Fruit fly (Drosophila melanogaster) whole organism, prepupa: ENCODE results near the gene Cp18.

Experiments used
- Blimp-1 ChIP-seq: fragments of 200-800 bp; sonication (Bioruptor generic); optimal IDR thresholded peaks from 3 replicates; lab custom pipeline; 2017; ENCODE audit warnings: missing biosample characterization, missing genetic modification characterization, mild to moderate bottlenecking, moderate library complexity, missing genetic modification reagents
- CG10631 ChIP-seq: fragments of 200-800 bp; sonication (Bioruptor generic); optimal IDR thresholded peaks from 2 replicates; lab custom pipeline; 2016; ENCODE audit warnings: missing biosample characterization, missing genetic modification characterization
- CG10669 ChIP-seq: fragments of 200-800 bp; sonication (Bioruptor generic); optimal IDR thresholded peaks from 3 replicates; lab custom pipeline; 2018; ENCODE audit warnings: missing biosample characterization, mild to moderate bottlenecking, missing genetic modification characterization, moderate library complexity
- CG11294 ChIP-seq: fragments of 200-800 bp; sonication (Bioruptor generic); IDR thresholded peaks from 2 replicates; pipeline ENCODE4 v1.3.6; 2022; ENCODE audit warnings: missing biosample characterization, missing genetic modification characterization
- CG11902 ChIP-seq: fragments of 200-800 bp; sonication (Bioruptor generic); optimal IDR thresholded peaks from 3 replicates; lab custom pipeline; 2016; ENCODE audit warnings: missing biosample characterization, missing genetic modification characterization
- CG15336 ChIP-seq: fragments of 200-800 bp; sonication (Bioruptor generic); IDR thresholded peaks from 2 replicates; pipeline ENCODE4 v1.3.6; 2022; ENCODE audit warnings: missing biosample characterization, missing genetic modification characterization
- CG1621 ChIP-seq: fragments of 200-800 bp; sonication (Bioruptor generic); optimal IDR thresholded peaks from 3 replicates; lab custom pipeline; 2018; ENCODE audit warnings: missing biosample characterization, mild to moderate bottlenecking, missing genetic modification characterization
- CG16779 ChIP-seq: fragments of 200-800 bp; sonication (Bioruptor generic); optimal IDR thresholded peaks from 3 replicates; lab custom pipeline; 2017; ENCODE audit warnings: missing biosample characterization, mild to moderate bottlenecking, missing genetic modification characterization
- CG31627 ChIP-seq: fragments of 200-800 bp; sonication (Bioruptor generic); optimal IDR thresholded peaks from 3 replicates; lab custom pipeline; 2016; ENCODE audit warnings: missing biosample characterization, missing genetic modification characterization
- CG32006 ChIP-seq: fragments of 200-800 bp; sonication (Bioruptor generic); optimal IDR thresholded peaks from 3 replicates; lab custom pipeline; 2017; ENCODE audit warnings: missing biosample characterization, mild to moderate bottlenecking, missing genetic modification characterization
- CG3919 ChIP-seq: fragments of 200-800 bp; sonication (Bioruptor generic); optimal IDR thresholded peaks from 3 replicates; lab custom pipeline; 2016; ENCODE audit warnings: missing biosample characterization, missing genetic modification characterization
- CG6163 ChIP-seq: fragments of 200-800 bp; sonication (Bioruptor generic); IDR thresholded peaks from 3 replicates; pipeline ENCODE4 v1.3.6; 2022; ENCODE audit warnings: missing biosample characterization, missing genetic modification characterization
- CG6276 ChIP-seq: fragments of 200-800 bp; sonication (Bioruptor generic); optimal IDR thresholded peaks from 2 replicates; lab custom pipeline; 2017; ENCODE audit warnings: missing biosample characterization, mild to moderate bottlenecking, missing genetic modification characterization
- CG6808 ChIP-seq: fragments of 200-800 bp; sonication (Bioruptor generic); optimal IDR thresholded peaks from 3 replicates; lab custom pipeline; 2017; ENCODE audit warnings: missing biosample characterization, missing genetic modification characterization, mild to moderate bottlenecking, moderate library complexity, missing genetic modification reagents
- CG6854 ChIP-seq: fragments of 200-800 bp; sonication (Bioruptor generic); optimal IDR thresholded peaks from 2 replicates; lab custom pipeline; 2017; ENCODE audit warnings: missing biosample characterization, mild to moderate bottlenecking, missing genetic modification characterization
- CG7368 ChIP-seq: fragments of 200-800 bp; sonication (Bioruptor generic); optimal IDR thresholded peaks from 3 replicates; lab custom pipeline; 2016; ENCODE audit warnings: missing biosample characterization, missing genetic modification characterization
- CG8319 ChIP-seq: fragments of 200-800 bp; sonication (Bioruptor generic); optimal IDR thresholded peaks from 3 replicates; lab custom pipeline; 2016; ENCODE audit warnings: missing biosample characterization, missing genetic modification characterization
- CG9139 ChIP-seq: fragments of 200-800 bp; sonication (Bioruptor generic); optimal IDR thresholded peaks from 3 replicates; lab custom pipeline; 2017; ENCODE audit warnings: missing biosample characterization, mild to moderate bottlenecking, missing genetic modification characterization
- Eip78C ChIP-seq: fragments of 200-800 bp; sonication (Bioruptor generic); peaks from one replicate; lab custom pipeline; 2016; ENCODE audit warnings: missing biosample characterization, missing genetic modification characterization
- Eip93F ChIP-seq: fragments of 200-800 bp; sonication (Bioruptor generic); optimal IDR thresholded peaks from 2 replicates; lab custom pipeline; 2016; ENCODE audit warnings: missing biosample characterization, mild to moderate bottlenecking, missing genetic modification characterization
- Hr4 ChIP-seq: fragments of 200-800 bp; sonication (Bioruptor generic); optimal IDR thresholded peaks from 3 replicates; lab custom pipeline; 2016; ENCODE audit warnings: missing biosample characterization, missing genetic modification characterization
- Lpt ChIP-seq: fragments of 200-800 bp; sonication (Bioruptor generic); optimal IDR thresholded peaks from 3 replicates; lab custom pipeline; 2016; ENCODE audit warnings: missing biosample characterization, missing genetic modification characterization
- OdsH ChIP-seq: fragments of 200-800 bp; sonication (Bioruptor generic); optimal IDR thresholded peaks from 3 replicates; lab custom pipeline; 2016; ENCODE audit warnings: missing biosample characterization, missing genetic modification characterization
- Smox ChIP-seq: fragments of 200-800 bp; sonication (Bioruptor generic); optimal IDR thresholded peaks from 3 replicates; lab custom pipeline; 2016; ENCODE audit warnings: missing biosample characterization, missing genetic modification characterization
- Sox102F ChIP-seq: fragments of 200-800 bp; sonication (Bioruptor generic); optimal IDR thresholded peaks from 2 replicates; lab custom pipeline; 2016; ENCODE audit warnings: missing biosample characterization, mild to moderate bottlenecking, missing genetic modification characterization
- Sox14 ChIP-seq: fragments of 200-800 bp; sonication (Bioruptor generic); optimal IDR thresholded peaks from 3 replicates; lab custom pipeline; 2016; ENCODE audit warnings: missing biosample characterization, missing genetic modification characterization
- Sox15 ChIP-seq: fragments of 200-800 bp; sonication (Bioruptor generic); optimal IDR thresholded peaks from 3 replicates; lab custom pipeline; 2016; ENCODE audit warnings: missing biosample characterization, missing genetic modification characterization
- cyc ChIP-seq: fragments of 200-800 bp; sonication (Bioruptor generic); optimal IDR thresholded peaks from 3 replicates; lab custom pipeline; 2016; ENCODE audit warnings: missing biosample characterization, missing genetic modification characterization
- dac ChIP-seq: fragments of 200-800 bp; sonication (Bioruptor generic); optimal IDR thresholded peaks from 2 replicates; lab custom pipeline; 2017; ENCODE audit warnings: missing biosample characterization, mild to moderate bottlenecking, missing genetic modification characterization
- dsx ChIP-seq: fragments of 200-800 bp; optimal IDR thresholded peaks from 3 replicates; lab custom pipeline; 2019; ENCODE audit warnings: missing biosample characterization, mild to moderate bottlenecking, missing genetic modification characterization, moderate library complexity; ENCODE audit not compliant: poor library complexity, severe bottlenecking
- eg ChIP-seq: fragments of 200-800 bp; sonication (Bioruptor generic); IDR thresholded peaks from 3 replicates; pipeline ENCODE4 v1.3.6; 2022; ENCODE audit warnings: missing biosample characterization, missing genetic modification characterization
- fd59A ChIP-seq: fragments of 200-800 bp; sonication (Bioruptor generic); optimal IDR thresholded peaks from 2 replicates; lab custom pipeline; 2017; ENCODE audit warnings: missing biosample characterization, mild to moderate bottlenecking, missing genetic modification characterization, missing genetic modification reagents
- fkh ChIP-seq: fragments of 200-800 bp; sonication (Bioruptor generic); optimal IDR thresholded peaks from 3 replicates; lab custom pipeline; 2017; ENCODE audit warnings: missing biosample characterization, mild to moderate bottlenecking, missing genetic modification characterization, moderate library complexity
- net ChIP-seq: fragments of 200-800 bp; sonication (Bioruptor generic); optimal IDR thresholded peaks from 3 replicates; lab custom pipeline; 2016; ENCODE audit warnings: missing biosample characterization, missing genetic modification characterization
- pdm3 ChIP-seq: fragments of 200-800 bp; sonication (Bioruptor generic); optimal IDR thresholded peaks from 3 replicates; lab custom pipeline; 2016; ENCODE audit warnings: missing biosample characterization, missing genetic modification characterization
- salr ChIP-seq, 2 experiments: fragments of 200-800 bp; sonication (Bioruptor generic); optimal IDR thresholded peaks; 3 replicates each; lab custom pipeline; 2016 to 2018; ENCODE audit warnings: missing biosample characterization in 2 of 2, missing genetic modification characterization in 2 of 2, mild to moderate bottlenecking in 1 of 2
- ss ChIP-seq, 2 experiments: fragments of 200-800 bp; sonication (Bioruptor generic); optimal IDR thresholded peaks; 2 replicates in 1 of 2; 3 replicates in 1 of 2; lab custom pipeline; 2017 to 2018; ENCODE audit warnings: mild to moderate bottlenecking in 2 of 2, missing biosample characterization in 2 of 2, missing genetic modification characterization in 2 of 2, moderate library complexity in 1 of 2
- svp ChIP-seq: fragments of 200-800 bp; sonication (Bioruptor generic); peaks from one replicate; lab custom pipeline; 2016; ENCODE audit warnings: missing biosample characterization, missing genetic modification characterization

The Cp18 gene

DNA sequence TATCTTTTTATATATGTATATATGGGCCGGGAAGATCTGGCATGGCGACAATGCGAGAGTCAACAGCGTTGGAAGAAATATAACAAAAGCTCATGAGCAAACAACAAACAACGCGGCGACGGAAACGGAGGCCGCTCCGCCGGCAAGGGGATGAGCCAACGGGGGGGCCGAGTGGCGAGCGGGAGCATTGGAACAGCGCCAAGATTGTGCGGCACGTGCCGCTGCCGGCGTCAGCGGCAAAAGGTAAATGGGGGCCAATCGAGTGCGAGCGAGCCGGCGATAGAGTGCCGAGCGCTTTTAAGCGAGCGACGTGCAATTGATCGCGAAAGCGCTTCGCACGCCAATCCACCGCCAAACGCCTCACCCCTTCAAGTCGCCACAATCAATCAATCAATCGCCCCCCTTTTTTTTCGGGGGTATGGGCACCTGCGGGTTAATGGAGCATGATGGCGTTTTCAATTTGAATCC, 30.1 kb upstream of the Cp18 start (continued):
- peak; percentile 13 for TF ChIP-seq Sox102F (GFP tag; lab: Kevin White, UChicago)
- TF ChIP-seq CG6276, result no peak
- TF ChIP-seq dac (GFP tag; lab: Kevin White, UChicago), result no peak
- TF ChIP-seq Hr4, result no peak
- TF ChIP-seq CG6854 (GFP tag; lab: Kevin White, UChicago), result peak; percentile 75
- no peak for TF ChIP-seq Sox15 (GFP tag; lab: Kevin White, UChicago)
- TF ChIP-seq cyc (GFP tag; lab: Kevin White, UChicago), result peak; percentile 14
- TF ChIP-seq Smox (GFP tag; lab: Kevin White, UChicago), result no peak
- TF ChIP-seq, all 60 proteins: peak for 34

DNA sequence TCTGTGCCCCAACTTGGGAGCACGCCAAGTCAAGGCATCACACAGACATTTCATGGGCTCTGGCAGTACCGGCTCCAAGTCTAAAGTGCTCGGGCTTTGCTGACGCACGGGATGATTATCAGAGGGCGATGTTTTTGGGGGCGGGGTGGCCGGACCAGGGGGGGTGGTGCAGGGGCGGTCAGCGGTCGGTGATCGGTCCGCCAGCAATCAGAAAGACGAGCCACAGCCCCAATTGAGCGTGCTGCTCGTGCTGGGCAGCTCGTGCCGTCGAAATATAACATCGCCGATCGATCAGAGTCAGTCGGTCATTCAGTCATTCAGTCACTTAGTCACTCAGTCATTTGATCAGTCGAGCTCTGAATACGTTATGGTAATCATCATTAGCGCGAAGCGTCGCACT, 28.7 kb upstream of the Cp18 start:
- TF ChIP-seq CG6276 (peak; percentile 30), OdsH (no peak), CG3919 (GFP tag; lab: Kevin White, UChicago) (no peak), fd59A (GFP tag; lab: Kevin White, UChicago) (no peak), net (GFP tag; lab: Kevin White, UChicago) (no peak), Sox102F (GFP tag; lab: Kevin White, UChicago) (no peak), Sox15 (GFP tag; lab: Kevin White, UChicago) (no peak), CG10669 (GFP tag; lab: Kevin White, UChicago) (peak; percentile 18), CG1621 (peak; percentile 30), Sox14 (no peak), CG31627 (GFP tag; lab: Kevin White, UChicago) (no peak), dac (GFP tag; lab: Kevin White, UChicago) (no peak), Eip78C (no peak), CG10631 (GFP tag; lab: Kevin White, UChicago) (no peak), CG6854 (GFP tag; lab: Kevin White, UChicago) (peak; percentile 74), pdm3 (no peak), dsx (GFP tag; lab: Kevin White, UChicago) (no peak), Blimp-1 (GFP tag; lab: Kevin White, UChicago) (peak; percentile 7), CG6808 (GFP tag; lab: Kevin White, UChicago) (peak; percentile 45), CG16779 (tag; lab: Kevin White, UChicago) (peak; percentile 32), CG8319 (no peak), eg (peak; percentile 25; the same call in 1 of the 3 replicates), CG15336 (no peak), ss (GFP tag; optimal IDR thresholded peaks at IDR 0.05; lab: Kevin White, UChicago) (peak; percentile 61 to 80), CG9139 (GFP tag; lab: Kevin White, UChicago) (peak; percentile 61), salr (GFP tag; optimal IDR thresholded peaks at IDR 0.05; lab: Kevin White, UChicago) (no peak), Lpt (GFP tag; lab: Kevin White, UChicago) (no peak)

DNA sequence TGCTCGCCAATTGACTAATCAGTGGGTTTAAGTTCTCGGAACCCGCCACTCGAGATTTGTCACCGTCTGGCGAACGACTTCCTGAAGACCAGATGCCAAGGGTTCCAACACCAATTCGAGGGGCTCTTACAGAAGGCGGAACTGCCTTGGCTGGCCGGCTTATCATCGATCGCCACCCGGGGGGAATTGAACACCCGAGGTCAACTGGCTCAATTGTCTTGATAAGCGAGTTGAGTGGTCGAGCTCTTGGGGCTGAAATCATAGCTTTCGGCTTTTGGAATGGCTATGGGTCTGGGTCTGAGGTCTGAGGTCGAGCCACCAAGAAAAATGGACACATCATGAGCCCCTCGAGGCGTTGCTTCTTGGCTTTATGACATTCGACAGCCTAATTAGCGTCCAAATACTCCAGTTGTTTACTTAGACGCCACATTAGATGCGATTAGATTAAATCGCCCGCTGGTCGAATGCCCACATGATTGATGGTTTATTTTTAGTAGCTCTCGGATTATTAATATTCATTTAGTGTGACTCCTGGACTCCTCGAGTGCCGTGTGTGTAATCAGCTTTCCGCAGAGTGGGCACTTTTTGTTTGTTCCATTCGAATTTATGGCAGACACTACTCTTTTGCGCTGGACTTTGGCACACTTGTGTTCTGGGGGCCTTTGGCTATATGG, 28.0 kb upstream of the Cp18 start:
- TF ChIP-seq pdm3 (no peak), CG3919 (GFP tag; lab: Kevin White, UChicago) (no peak), CG32006 (peak; percentile 19), dsx (GFP tag; lab: Kevin White, UChicago) (no peak), CG8319 (no peak), CG11902 (GFP tag; lab: Kevin White, UChicago) (no peak), net (GFP tag; lab: Kevin White, UChicago) (no peak), CG6276 (peak; percentile 0), CG11294 (GFP tag; lab: Robert Waterston, UW) (no peak), CG6163 (GFP tag; lab: Robert Waterston, UW) (0 out of 3 replicates have a peak, but pooled peaks have one; percentile 18), CG7368 (GFP tag; lab: Kevin White, UChicago) (no peak), svp (GFP tag; lab: Kevin White, UChicago) (peak; percentile 99), salr (GFP tag; optimal IDR thresholded peaks at IDR 0.05; lab: Kevin White, UChicago) (no peak), fkh (GFP tag; lab: Kevin White, UChicago) (peak; percentile 87), Eip93F (GFP tag; lab: Kevin White, UChicago) (no peak)
- TF ChIP-seq, all 60 proteins: peak for 5
